Fruit fly (Drosophila melanogaster) whole organism, prepupa: ENCODE data around the gene CG42544.

Experiments
- CG11294 ChIP-seq: fragments of 200-800 bp; sonication (Bioruptor generic); IDR thresholded peaks from 2 replicates; pipeline ENCODE4 v1.3.6; 2022; ENCODE audit warnings: missing biosample characterization, missing genetic modification characterization
- CG11762 ChIP-seq: fragments of 200-800 bp; sonication (Bioruptor generic); optimal IDR thresholded peaks from 3 replicates; lab custom pipeline; 2016; ENCODE audit warnings: missing biosample characterization, missing genetic modification characterization; ENCODE audit not compliant: insufficient read depth
- CG15336 ChIP-seq: fragments of 200-800 bp; sonication (Bioruptor generic); IDR thresholded peaks from 2 replicates; pipeline ENCODE4 v1.3.6; 2022; ENCODE audit warnings: missing biosample characterization, missing genetic modification characterization
- CG8119 ChIP-seq: fragments of 200-800 bp; sonication (Bioruptor generic); IDR thresholded peaks from 3 replicates; pipeline ENCODE4 v1.3.6; 2022; ENCODE audit warnings: missing biosample characterization, missing genetic modification characterization
- CG9139 ChIP-seq: fragments of 200-800 bp; sonication (Bioruptor generic); optimal IDR thresholded peaks from 3 replicates; lab custom pipeline; 2017; ENCODE audit warnings: missing biosample characterization, mild to moderate bottlenecking, missing genetic modification characterization
- Eip93F ChIP-seq: fragments of 200-800 bp; sonication (Bioruptor generic); optimal IDR thresholded peaks from 2 replicates; lab custom pipeline; 2016; ENCODE audit warnings: missing biosample characterization, mild to moderate bottlenecking, missing genetic modification characterization
- Lpt ChIP-seq: fragments of 200-800 bp; sonication (Bioruptor generic); optimal IDR thresholded peaks from 3 replicates; lab custom pipeline; 2016; ENCODE audit warnings: missing biosample characterization, missing genetic modification characterization
- OdsH ChIP-seq: fragments of 200-800 bp; sonication (Bioruptor generic); optimal IDR thresholded peaks from 3 replicates; lab custom pipeline; 2016; ENCODE audit warnings: missing biosample characterization, missing genetic modification characterization
- Smox ChIP-seq: fragments of 200-800 bp; sonication (Bioruptor generic); optimal IDR thresholded peaks from 3 replicates; lab custom pipeline; 2016; ENCODE audit warnings: missing biosample characterization, missing genetic modification characterization
- Sox102F ChIP-seq: fragments of 200-800 bp; sonication (Bioruptor generic); optimal IDR thresholded peaks from 2 replicates; lab custom pipeline; 2016; ENCODE audit warnings: missing biosample characterization, mild to moderate bottlenecking, missing genetic modification characterization
- Sox14 ChIP-seq: fragments of 200-800 bp; sonication (Bioruptor generic); optimal IDR thresholded peaks from 3 replicates; lab custom pipeline; 2016; ENCODE audit warnings: missing biosample characterization, missing genetic modification characterization
- achi ChIP-seq: fragments of 200-800 bp; sonication (Bioruptor generic); optimal IDR thresholded peaks from 3 replicates; lab custom pipeline; 2016; ENCODE audit warnings: missing biosample characterization, missing genetic modification characterization
- dac ChIP-seq: fragments of 200-800 bp; sonication (Bioruptor generic); optimal IDR thresholded peaks from 2 replicates; lab custom pipeline; 2017; ENCODE audit warnings: missing biosample characterization, mild to moderate bottlenecking, missing genetic modification characterization

DNA sequence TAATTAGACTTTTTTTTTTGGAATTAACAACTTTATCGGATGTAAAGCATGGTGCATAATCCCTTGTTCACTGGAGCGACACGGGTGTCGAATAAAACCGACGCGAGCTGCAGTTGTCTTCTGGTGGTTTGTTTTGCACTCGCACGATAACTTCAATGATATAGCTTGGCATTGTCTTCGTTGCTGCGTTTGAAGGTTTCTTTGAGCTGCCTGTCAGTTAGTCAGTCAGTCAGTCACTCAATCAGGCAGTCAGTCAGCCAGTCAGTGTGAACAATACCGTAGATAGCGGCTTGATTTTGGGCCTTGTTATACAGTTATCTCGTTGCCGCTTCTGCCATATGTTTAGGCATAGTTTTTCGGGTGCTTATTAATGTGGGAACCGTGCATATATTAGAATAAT, 44.8 kb upstream of the CG42544 start:
- TF ChIP-seq Lpt (GFP tag; lab: Kevin White, UChicago) (no peak), CG11762 (GFP tag; lab: Kevin White, UChicago) (no peak), Eip93F (GFP tag; lab: Kevin White, UChicago) (no peak), CG9139 (no peak), CG11294 (GFP tag; lab: Robert Waterston, UW) (no peak), Sox102F (GFP tag; lab: Kevin White, UChicago) (no peak), achi (GFP tag; lab: Kevin White, UChicago) (no peak), OdsH (GFP tag; lab: Kevin White, UChicago) (no peak), CG15336 (no peak), CG8119 (GFP tag; lab: Robert Waterston, UW) (no peak), Smox (GFP tag; lab: Kevin White, UChicago) (no peak), Sox14 (GFP tag; lab: Kevin White, UChicago) (no peak), dac (no peak)
